Worm (Caenorhabditis elegans): ENCODE results near the gene F02E11.3.

- no peak for TF ChIP-seq lin-13 (GFP tag; optimal IDR thresholded peaks at IDR 0.05)
- no peak for TF ChIP-seq ceh-82 (tag; optimal IDR thresholded peaks at IDR 0.05)
- no peak for TF ChIP-seq egl-27 (tag; optimal IDR thresholded peaks at IDR 0.05)
- no peak for TF ChIP-seq unc-62 (GFP tag; optimal IDR thresholded peaks at IDR 0.05)
- TF ChIP-seq elt-1 (tag; optimal IDR thresholded peaks at IDR 0.05), result no peak
- TF ChIP-seq dmd-4 (tag; optimal IDR thresholded peaks at IDR 0.05), result no peak
- TF ChIP-seq lin-39 (tag; optimal IDR thresholded peaks at IDR 0.05), result no peak
- no peak for TF ChIP-seq gmeb-1 (tag; optimal IDR thresholded peaks at IDR 0.05)
- no peak for TF ChIP-seq lsy-2 (tag; optimal IDR thresholded peaks at IDR 0.05)
- no peak for TF ChIP-seq F13H6.1 (tag; optimal IDR thresholded peaks at IDR 0.05)
- TF ChIP-seq aly-2 (tag; optimal IDR thresholded peaks at IDR 0.05), result no peak
- no peak for TF ChIP-seq ama-1 (optimal IDR thresholded peaks at IDR 0.05)
- no peak for TF ChIP-seq nhr-23 (tag; optimal IDR thresholded peaks at IDR 0.05)
Observed at ce11 chrII:3251782-3252181, 23.0 kb downstream of the F02E11.3 start.
